Fruit fly (Drosophila melanogaster) whole organism: ENCODE measurements around the gene CG44141.

Source experiments
- CG8478 ChIP-seq: fragments of >200 bp; optimal IDR thresholded peaks from 2 replicates; lab custom pipeline; 2018; ENCODE audit warnings: inconsistent platforms
- Dll ChIP-seq: fragments of >200 bp; optimal IDR thresholded peaks from 2 replicates; lab custom pipeline; 2017
- EcR ChIP-seq, 2 experiments: fragments of >200 bp; optimal IDR thresholded peaks; 2 replicates each; lab custom pipeline; 2017; ENCODE audit warnings: missing biosample characterization in 2 of 2, missing genetic modification characterization in 2 of 2, missing genetic modification reagents in 2 of 2
- pan ChIP-seq: fragments of >200 bp; optimal IDR thresholded peaks from 2 replicates; lab custom pipeline; 2017
- psq ChIP-seq: fragments of >200 bp; optimal IDR thresholded peaks from 2 replicates; lab custom pipeline; 2017
- usp ChIP-seq: fragments of >200 bp; optimal IDR thresholded peaks from 2 replicates; lab custom pipeline; 2017; ENCODE audit warnings: missing biosample characterization, missing genetic modification characterization, mixed read lengths

The CG44141 gene

dm6 chr2L:15616697-15617096 is 42.6 kb downstream of the CG44141 start, which contains the start of gene CG11865:
Gene CG11865 (plus strand): TSS chr2L:15616997.
- no peak for TF ChIP-seq usp (GFP tag; lab: Kevin White, UChicago)
- TF ChIP-seq psq (lab: Kevin White, UChicago): no peak
- TF ChIP-seq EcR (GFP tag; optimal IDR thresholded peaks at IDR 0.05; lab: Kevin White, UChicago): no peak

- TF ChIP-seq pan (lab: Kevin White, UChicago) (no peak), usp (GFP tag; lab: Kevin White, UChicago) (no peak), CG8478 (lab: Kevin White, UChicago) (no peak), EcR (GFP tag; optimal IDR thresholded peaks at IDR 0.05; lab: Kevin White, UChicago) (no peak), psq (lab: Kevin White, UChicago) (no peak), Dll (no peak)
Measured at dm6 chr2L:15616251-15616650, 43.0 kb downstream of the CG44141 start, which contains the start of gene CG15253. Gene CG15253 (minus strand): TSS chr2L:15616351.

- no peak for TF ChIP-seq CG8478 (lab: Kevin White, UChicago)
- TF ChIP-seq Dll: no peak
- no peak for TF ChIP-seq pan (lab: Kevin White, UChicago)
- TF ChIP-seq usp (GFP tag; lab: Kevin White, UChicago): no peak
- no peak for TF ChIP-seq EcR (GFP tag; optimal IDR thresholded peaks at IDR 0.05; lab: Kevin White, UChicago)
- TF ChIP-seq psq (lab: Kevin White, UChicago): no peak
Measured at dm6 chr2L:15614728-15615127, 44.5 kb downstream of the CG44141 start, which contains the start of gene CG15254. Gene CG15254 (minus strand): TSS chr2L:15614828.

- TF ChIP-seq Dll: no peak
- no peak for TF ChIP-seq psq (lab: Kevin White, UChicago)
- TF ChIP-seq pan (lab: Kevin White, UChicago): no peak
- no peak for TF ChIP-seq EcR (GFP tag; optimal IDR thresholded peaks at IDR 0.05; lab: Kevin White, UChicago)
- no peak for TF ChIP-seq CG8478 (lab: Kevin White, UChicago)
- no peak for TF ChIP-seq usp (GFP tag; lab: Kevin White, UChicago)
Measured at dm6 chr2L:15613285-15613912, 45.9 kb downstream of the CG44141 start, which contains the start of gene Semp1. Gene Semp1 (minus strand): TSS chr2L:15613335.

DNA sequence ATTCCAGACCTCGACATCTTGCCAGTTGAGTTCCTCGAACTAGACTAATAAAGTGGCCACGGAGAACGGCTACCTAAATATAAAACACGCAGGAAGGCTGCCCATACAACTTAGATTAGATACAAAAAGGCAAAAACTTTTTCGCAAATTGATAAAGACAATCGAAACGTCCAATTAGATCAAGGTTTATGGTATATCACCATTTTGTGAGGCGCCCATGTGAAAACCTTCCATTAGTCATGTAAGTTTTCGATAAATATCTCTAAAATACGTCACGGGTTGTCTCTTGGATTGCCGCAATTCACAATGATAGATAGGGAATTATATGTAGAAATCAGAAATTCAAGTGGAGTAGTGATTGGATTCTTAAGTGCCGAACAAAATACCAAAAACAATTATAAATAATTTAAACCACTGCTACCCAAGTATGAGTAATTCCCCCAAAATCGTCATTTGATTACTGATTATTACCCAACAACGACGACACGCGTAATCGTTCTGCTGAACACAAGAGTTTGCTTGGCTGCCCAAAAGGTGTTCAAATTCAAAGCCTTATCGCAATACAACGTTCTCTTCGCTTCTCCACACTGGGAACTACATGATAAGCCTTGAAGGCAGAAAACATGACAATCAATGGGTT is 47.5 kb downstream of the CG44141 start, which contains the start of gene CG15255:
Gene CG15255 (minus strand): TSS at position 51 of the 640 bp plus-strand sequence.
- TF ChIP-seq psq (lab: Kevin White, UChicago): no peak
- TF ChIP-seq EcR (GFP tag; optimal IDR thresholded peaks at IDR 0.05; lab: Kevin White, UChicago): no peak
- TF ChIP-seq usp (GFP tag; lab: Kevin White, UChicago): no peak
- TF ChIP-seq pan (lab: Kevin White, UChicago): no peak
- TF ChIP-seq Dll: no peak
- TF ChIP-seq CG8478 (lab: Kevin White, UChicago): no peak

dm6 chr2L:15609139-15609538 is 50.1 kb downstream of the CG44141 start:
- TF ChIP-seq EcR (GFP tag; optimal IDR thresholded peaks at IDR 0.05; lab: Kevin White, UChicago): no peak
- TF ChIP-seq CG8478 (lab: Kevin White, UChicago): no peak
- no peak for TF ChIP-seq Dll
